Worm (Caenorhabditis elegans) whole organism, mixed stage, embryonic: ENCODE measurements around the gene ZK899.7.
"Not testable (repeated sequence)": the region's sequence is repeated elsewhere in the genome, so short reads cannot be mapped to it uniquely, and the experiment has no call there.

ENCODE experiments used
- bed-3 ChIP-seq: fragments of 200-800 bp; sonication (Bioruptor generic); optimal IDR thresholded peaks from 3 replicates; lab custom pipeline; 2018; ENCODE audit warnings: mild to moderate bottlenecking, missing genetic modification characterization, moderate library complexity, missing compliant biosample characterization
- ceh-39 ChIP-seq: fragments of 150-350 bp; optimal IDR thresholded peaks from 2 replicates; lab custom pipeline; 2014; ENCODE audit warnings: missing biosample characterization, missing genetic modification characterization
- ceh-43 ChIP-seq: fragments of 200-800 bp; sonication (Bioruptor generic); optimal IDR thresholded peaks from 2 replicates; lab custom pipeline; 2018; ENCODE audit warnings: mild to moderate bottlenecking, missing genetic modification characterization, moderate library complexity, missing compliant biosample characterization
- ceh-83 ChIP-seq: fragments of 200-800 bp; sonication (Bioruptor generic); optimal IDR thresholded peaks from 2 replicates; lab custom pipeline; 2018; ENCODE audit warnings: mild to moderate bottlenecking, missing genetic modification characterization, missing compliant biosample characterization
- cnd-1 ChIP-seq: fragments of 200-800 bp; sonication (Bioruptor generic); optimal IDR thresholded peaks from 2 replicates; lab custom pipeline; 2018; ENCODE audit warnings: mild to moderate bottlenecking, missing genetic modification characterization, missing compliant biosample characterization
- drap-1 ChIP-seq: fragments of 200-800 bp; sonication (Bioruptor generic); optimal IDR thresholded peaks from 3 replicates; lab custom pipeline; 2018; ENCODE audit warnings: mild to moderate bottlenecking, missing genetic modification characterization, missing compliant biosample characterization
- elt-1 ChIP-seq: sonication (generic microtip); optimal IDR thresholded peaks from 2 replicates; lab custom pipeline; 2017; ENCODE audit warnings: missing genetic modification characterization, mild to moderate bottlenecking, missing compliant biosample characterization, antibody characterized with exemption, moderate library complexity, borderline replicate concordance; ENCODE audit not compliant: insufficient read depth
- elt-3 ChIP-seq: fragments of 150-350 bp; optimal IDR thresholded peaks from 2 replicates; lab custom pipeline; 2014; ENCODE audit warnings: missing biosample characterization, missing genetic modification characterization
- flh-1 ChIP-seq: fragments of 200-800 bp; sonication (Bioruptor generic); optimal IDR thresholded peaks from 2 replicates; lab custom pipeline; 2018; ENCODE audit warnings: mild to moderate bottlenecking, missing genetic modification characterization, moderate library complexity, missing compliant biosample characterization
- ham-2 ChIP-seq: fragments of 200-800 bp; sonication (Bioruptor generic); optimal IDR thresholded peaks from 2 replicates; lab custom pipeline; 2018; ENCODE audit warnings: mild to moderate bottlenecking, missing genetic modification characterization, missing compliant biosample characterization
- hlh-1 ChIP-seq: fragments of 150-350 bp; optimal IDR thresholded peaks from 2 replicates; lab custom pipeline; 2014; ENCODE audit warnings: missing biosample characterization, missing genetic modification reagents, missing genetic modification characterization
- lin-32 ChIP-seq: fragments of 200-800 bp; sonication (Bioruptor generic); optimal IDR thresholded peaks from 2 replicates; lab custom pipeline; 2018; ENCODE audit warnings: mild to moderate bottlenecking, missing genetic modification characterization, missing compliant biosample characterization
- lsy-2 ChIP-seq: fragments of 150-350 bp; optimal IDR thresholded peaks from 2 replicates; lab custom pipeline; 2014; ENCODE audit warnings: missing biosample characterization, missing genetic modification characterization
- mab-5 ChIP-seq: fragments of 150-350 bp; optimal IDR thresholded peaks from 2 replicates; lab custom pipeline; 2014; ENCODE audit warnings: missing biosample characterization, missing genetic modification characterization
- mls-2 ChIP-seq: sonication (generic microtip); optimal IDR thresholded peaks from 2 replicates; lab custom pipeline; 2016; ENCODE audit warnings: mild to moderate bottlenecking, missing genetic modification characterization, moderate library complexity, missing compliant biosample characterization
- nhr-12 ChIP-seq: fragments of 150-350 bp; optimal IDR thresholded peaks from 2 replicates; lab custom pipeline; 2014; ENCODE audit warnings: missing biosample characterization, missing genetic modification characterization
- nhr-2 ChIP-seq: fragments of 150-350 bp; optimal IDR thresholded peaks from 2 replicates; lab custom pipeline; 2014; ENCODE audit warnings: missing biosample characterization, missing genetic modification characterization
- nhr-237 ChIP-seq: fragments of 150-350 bp; optimal IDR thresholded peaks from 2 replicates; lab custom pipeline; 2014; ENCODE audit warnings: missing biosample characterization, missing genetic modification characterization
- nhr-28 ChIP-seq: fragments of 150-350 bp; optimal IDR thresholded peaks from 2 replicates; lab custom pipeline; 2014; ENCODE audit warnings: missing biosample characterization, missing genetic modification characterization
- nhr-76 ChIP-seq: sonication (generic microtip); optimal IDR thresholded peaks from 2 replicates; lab custom pipeline; 2017; ENCODE audit warnings: missing biosample characterization, missing genetic modification characterization
- pha-4 ChIP-seq: fragments of 150-350 bp; optimal IDR thresholded peaks from 2 replicates; lab custom pipeline; 2018; ENCODE audit warnings: missing biosample characterization, missing genetic modification reagents, missing genetic modification characterization
- snpc-4 ChIP-seq: fragments of 150-350 bp; optimal IDR thresholded peaks from 2 replicates; lab custom pipeline; 2014; ENCODE audit warnings: missing biosample characterization, missing genetic modification characterization
- sptf-1 ChIP-seq: sonication (generic microtip); optimal IDR thresholded peaks from 2 replicates; lab custom pipeline; 2017; ENCODE audit warnings: mild to moderate bottlenecking, missing genetic modification characterization, moderate library complexity, missing compliant biosample characterization
- tbx-8 ChIP-seq: fragments of 200-800 bp; sonication (Bioruptor generic); optimal IDR thresholded peaks from 2 replicates; lab custom pipeline; 2018; ENCODE audit warnings: mild to moderate bottlenecking, missing genetic modification characterization, moderate library complexity, missing compliant biosample characterization
- unc-120 ChIP-seq: sonication (generic microtip); optimal IDR thresholded peaks from 2 replicates; lab custom pipeline; 2017; ENCODE audit warnings: missing genetic modification characterization, missing compliant biosample characterization; ENCODE audit not compliant: poor library complexity, severe bottlenecking
- unc-39 ChIP-seq: fragments of 150-350 bp; optimal IDR thresholded peaks from 2 replicates; lab custom pipeline; 2014; ENCODE audit warnings: missing biosample characterization, missing genetic modification characterization
- unc-62 ChIP-seq: fragments of 150-350 bp; optimal IDR thresholded peaks from 2 replicates; lab custom pipeline; 2014; ENCODE audit warnings: missing biosample characterization, missing genetic modification reagents, missing genetic modification characterization

Gene ZK899.7

DNA sequence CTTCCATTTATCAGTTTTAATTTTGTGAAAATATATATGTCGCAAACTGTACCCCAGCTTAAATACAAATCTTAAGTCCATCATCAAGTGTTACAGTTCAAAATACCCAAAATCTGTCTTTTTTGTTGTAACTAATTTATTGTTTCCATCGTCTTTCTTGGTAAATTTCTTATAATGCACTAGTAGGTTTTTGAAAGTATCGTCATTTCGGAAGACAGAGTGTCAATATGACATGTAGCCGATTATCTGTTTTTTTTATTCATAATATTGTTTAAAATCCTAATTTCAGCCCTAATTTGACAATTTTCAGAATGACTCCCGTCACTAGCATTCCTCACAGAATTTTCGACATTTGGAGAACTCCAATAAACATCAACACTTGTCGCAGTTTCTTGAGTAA, 13.8 kb upstream of the ZK899.7 start, which contains the start of gene ZK899.6:
Gene ZK899.6 (plus strand): TSS at position 301 of the 400 bp plus-strand sequence.
- not testable (repeated sequence) for TF ChIP-seq tbx-8 (GFP tag; lab: Kevin White, UChicago); cnd-1; nhr-237

DNA sequence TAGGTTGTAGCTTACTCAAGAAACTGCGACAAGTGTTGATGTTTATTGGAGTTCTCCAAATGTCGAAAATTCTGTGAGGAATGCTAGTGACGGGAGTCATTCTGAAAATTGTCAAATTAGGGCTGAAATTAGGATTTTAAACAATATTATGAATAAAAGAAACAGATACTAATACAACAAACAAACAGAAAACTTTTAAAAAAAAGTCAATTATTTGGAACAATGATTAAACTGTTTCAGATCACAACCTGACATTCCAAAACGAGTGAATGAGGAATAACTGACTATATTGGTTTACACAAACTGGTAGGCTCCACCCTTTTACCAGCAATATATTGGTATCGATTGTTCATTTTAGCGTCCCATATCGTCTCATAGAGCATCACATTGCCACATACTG, 11.6 kb upstream of the ZK899.7 start, which contains the start of gene ZK899.5:
Gene ZK899.5 (minus strand): TSS at position 101 of the 400 bp plus-strand sequence.
- not testable (repeated sequence) for TF ChIP-seq sptf-1 (tag; lab: Kevin White, UChicago); elt-3 (tag; lab: Kevin White, UChicago); hlh-1
- TF ChIP-seq, all 35 proteins: peak for 0; not testable (repeated sequence) for 35

DNA sequence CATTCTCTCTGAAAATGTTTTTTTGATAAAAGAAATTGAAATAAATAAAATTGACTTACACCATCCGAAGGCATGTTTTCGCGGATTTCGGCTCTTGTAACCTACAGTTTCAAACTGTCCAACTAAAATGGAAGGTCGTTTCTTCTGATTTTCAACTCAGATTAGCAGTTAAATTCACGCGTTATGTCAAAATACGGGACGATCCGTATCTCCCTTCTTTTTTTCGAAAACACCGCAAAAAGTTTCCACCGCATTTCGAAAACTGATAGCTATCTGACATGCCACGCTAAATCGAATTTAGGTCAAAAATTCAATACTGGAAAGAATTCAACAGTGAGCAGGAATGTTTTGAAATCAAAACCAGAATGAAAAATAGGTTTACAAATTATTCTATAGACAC, 8.9 kb upstream of the ZK899.7 start, which contains the start of gene tba-8:
Gene tba-8 (minus strand): TSS at position 207 of the 400 bp plus-strand sequence.
- no peak for TF ChIP-seq nhr-28 (tag; lab: Kevin White, UChicago)
- no peak for TF ChIP-seq nhr-12 (tag; lab: Kevin White, UChicago)
- TF ChIP-seq ceh-39 (tag; lab: Kevin White, UChicago): no peak
- TF ChIP-seq nhr-237: no peak
- no peak for TF ChIP-seq drap-1 (GFP tag; lab: Kevin White, UChicago)

DNA sequence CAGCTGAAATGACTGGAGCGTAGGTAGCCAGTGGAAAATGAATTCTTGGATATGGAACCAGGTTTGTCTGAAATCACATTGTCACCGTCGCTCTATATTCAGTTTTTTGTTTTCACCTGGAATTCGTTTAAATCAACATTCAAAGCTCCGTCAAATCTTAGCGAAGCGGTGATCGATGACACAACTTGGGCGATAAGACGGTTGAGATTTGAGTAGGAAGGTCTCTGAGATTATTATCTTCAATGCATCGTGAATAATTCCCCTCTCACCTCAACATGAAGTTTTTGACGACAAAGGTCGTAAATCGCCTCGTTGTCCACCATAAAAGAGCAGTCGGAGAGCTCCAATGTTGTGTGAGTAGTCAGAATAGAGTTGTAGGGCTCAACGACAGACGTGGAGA, 7.3 kb upstream of the ZK899.7 start:
- TF ChIP-seq snpc-4: no peak
- no peak for TF ChIP-seq ceh-83
- TF ChIP-seq elt-1 (tag; lab: Kevin White, UChicago): no peak
- no peak for TF ChIP-seq ceh-39 (tag; lab: Kevin White, UChicago)
- no peak for TF ChIP-seq lin-32 (GFP tag; lab: Kevin White, UChicago)
- no peak for TF ChIP-seq nhr-2 (tag; lab: Kevin White, UChicago)
- no peak for TF ChIP-seq nhr-237
- no peak for TF ChIP-seq unc-62 (GFP tag; lab: Kevin White, UChicago)
- TF ChIP-seq sptf-1 (tag; lab: Kevin White, UChicago): no peak
- no peak for TF ChIP-seq cnd-1
- TF ChIP-seq lsy-2: no peak
- no peak for TF ChIP-seq flh-1 (GFP tag; lab: Kevin White, UChicago)
- TF ChIP-seq hlh-1: no peak
- TF ChIP-seq unc-120 (tag; lab: Kevin White, UChicago): no peak
- TF ChIP-seq mab-5: no peak
- TF ChIP-seq ceh-43 (GFP tag; lab: Kevin White, UChicago): no peak

DNA sequence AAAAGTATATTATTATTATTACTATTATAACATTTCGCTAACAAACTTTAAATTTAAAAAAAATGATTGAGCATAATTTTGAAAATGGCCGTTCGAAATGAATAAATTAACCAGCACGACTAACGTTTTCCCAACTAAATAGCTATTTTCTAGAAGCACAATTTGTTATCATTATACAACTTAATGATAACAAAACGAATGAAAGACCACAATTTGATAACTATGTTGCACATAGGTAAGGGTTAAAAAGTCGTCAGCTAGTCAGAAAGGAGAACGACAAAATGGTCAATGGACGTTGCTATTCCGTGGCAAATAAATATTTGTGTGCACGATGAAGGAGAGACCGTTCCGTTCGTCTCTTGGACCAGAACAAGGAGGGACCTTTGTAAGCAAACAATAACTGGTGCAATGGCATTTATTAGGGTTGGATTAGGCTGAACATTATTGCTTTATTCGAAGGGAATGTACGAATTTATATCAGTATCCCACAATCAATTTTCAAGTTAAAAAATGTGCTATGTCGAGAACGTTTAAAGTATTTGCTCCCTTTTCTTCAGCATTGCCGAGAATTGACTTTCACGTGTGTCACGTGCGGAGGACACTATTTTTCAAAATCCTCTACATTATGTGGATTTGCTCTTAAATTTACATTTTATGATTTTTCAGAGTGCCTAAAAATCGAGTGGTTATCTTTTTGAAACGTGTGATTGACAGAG, 3.4 kb upstream of the ZK899.7 start, which contains the start of gene ZK899.3:
Gene ZK899.3 (plus strand): TSS at position 666 of the 716 bp plus-strand sequence.
- no peak for TF ChIP-seq nhr-76 (tag; lab: Kevin White, UChicago)
- TF ChIP-seq mls-2 (tag; lab: Kevin White, UChicago): no peak
- no peak for TF ChIP-seq ham-2 (GFP tag; lab: Kevin White, UChicago)
- no peak for TF ChIP-seq unc-39 (tag; lab: Kevin White, UChicago)
- no peak for TF ChIP-seq bed-3
- no peak for TF ChIP-seq mab-5

DNA sequence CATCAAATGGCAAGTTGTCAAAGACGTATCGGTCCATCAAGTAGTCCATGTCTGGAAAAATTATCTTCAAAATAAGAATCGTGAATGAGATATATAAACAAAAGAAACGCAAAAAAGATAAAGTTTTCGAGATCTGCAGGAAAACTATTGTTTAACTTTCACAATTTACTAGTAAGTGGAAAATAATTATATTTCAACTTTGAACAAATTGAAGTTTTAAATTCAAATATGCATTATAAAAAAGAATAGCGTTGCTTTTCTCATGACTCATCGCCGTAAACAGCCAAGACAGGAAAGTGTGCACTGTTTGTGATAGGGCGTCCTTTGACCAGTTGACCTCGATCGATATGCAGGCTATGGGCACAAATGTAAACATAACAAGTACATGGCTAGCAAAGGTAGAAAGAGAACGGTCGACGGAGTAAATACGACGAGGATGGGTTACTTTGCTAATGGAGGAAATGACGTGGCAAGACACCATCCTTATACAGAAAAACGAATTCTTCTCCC, 2.8 kb upstream of the ZK899.7 start, which contains the start of gene ZK899.2:
Gene ZK899.2 (minus strand): TSS at position 51 of the 510 bp plus-strand sequence.
- TF ChIP-seq ceh-39 (tag; lab: Kevin White, UChicago) (no peak), hlh-1 (no peak), pha-4 (tag; lab: Kevin White, UChicago) (peak; percentile 77), nhr-2 (tag; lab: Kevin White, UChicago) (peak; percentile 27)
